Worm (Caenorhabditis elegans) whole organism, L2 larva: ENCODE measurements around the gene lect-2.
A peak's percentile ranks its signal among the peaks of the same experiment; 100 is the strongest.
"Not testable (repeated sequence)": the region's sequence is repeated elsewhere in the genome, so short reads cannot be mapped to it uniquely, and the experiment has no call there.

Experiments
- F13H6.1 ChIP-seq: sonication (generic microtip); optimal IDR thresholded peaks from 2 replicates; lab custom pipeline; 2016; ENCODE audit warnings: missing genetic modification characterization, missing compliant biosample characterization
- Y55F3AM.14 ChIP-seq: fragments of 200-800 bp; sonication (Bioruptor generic); optimal IDR thresholded peaks from 2 replicates; lab custom pipeline; 2018; ENCODE audit warnings: mild to moderate bottlenecking, missing genetic modification characterization, missing compliant biosample characterization
- alr-1 ChIP-seq: fragments of 150-350 bp; optimal IDR thresholded peaks from 2 replicates; lab custom pipeline; 2014; ENCODE audit warnings: missing biosample characterization, missing genetic modification characterization
- ama-1 ChIP-seq: fragments of 150-350 bp; optimal IDR thresholded peaks from 2 replicates; lab custom pipeline; 2018; ENCODE audit warnings: inconsistent platforms
- blmp-1 ChIP-seq: sonication (generic microtip); optimal IDR thresholded peaks from 2 replicates; lab custom pipeline; 2017; ENCODE audit warnings: missing genetic modification characterization, mild to moderate bottlenecking, missing compliant biosample characterization, antibody characterized with exemption, moderate library complexity; ENCODE audit not compliant: insufficient read depth
- crh-2 ChIP-seq: sonication (generic microtip); optimal IDR thresholded peaks from 2 replicates; lab custom pipeline; 2017; ENCODE audit warnings: missing biosample characterization, missing genetic modification characterization
- dmd-4 ChIP-seq: sonication (generic microtip); optimal IDR thresholded peaks from 2 replicates; lab custom pipeline; 2017; ENCODE audit warnings: missing biosample characterization, missing genetic modification characterization
- egl-27 ChIP-seq: sonication (generic microtip); optimal IDR thresholded peaks from 3 replicates; lab custom pipeline; 2017; ENCODE audit warnings: missing biosample characterization, missing genetic modification reagents, missing genetic modification characterization
- elt-1 ChIP-seq: fragments of 150-350 bp; optimal IDR thresholded peaks from 2 replicates; lab custom pipeline; 2014; ENCODE audit warnings: missing biosample characterization, missing genetic modification characterization
- elt-3 ChIP-seq: sonication (generic microtip); optimal IDR thresholded peaks from 2 replicates; lab custom pipeline; 2017; ENCODE audit warnings: missing biosample characterization, missing genetic modification characterization
- fos-1 ChIP-seq: fragments of 150-350 bp; optimal IDR thresholded peaks from 2 replicates; lab custom pipeline; 2014; ENCODE audit warnings: missing biosample characterization, missing genetic modification characterization
- gmeb-1 ChIP-seq: fragments of 150-350 bp; optimal IDR thresholded peaks from 2 replicates; lab custom pipeline; 2014; ENCODE audit warnings: missing biosample characterization, missing genetic modification characterization
- lin-13 ChIP-seq: fragments of 150-350 bp; optimal IDR thresholded peaks from 2 replicates; lab custom pipeline; 2014; ENCODE audit warnings: missing biosample characterization, missing genetic modification reagents, missing genetic modification characterization
- lsy-2 ChIP-seq, 2 experiments: fragments of 150-350 bp in 1 of 2; sonication (generic microtip) in 1 of 2; optimal IDR thresholded peaks; 2 replicates each; lab custom pipeline; 2014 to 2017; ENCODE audit warnings: missing biosample characterization in 2 of 2, missing genetic modification characterization in 2 of 2
- mbf-1 ChIP-seq: sonication (generic microtip); optimal IDR thresholded peaks from 2 replicates; lab custom pipeline; 2017; ENCODE audit warnings: missing biosample characterization, missing genetic modification characterization
- nhr-11 ChIP-seq: fragments of 150-350 bp; optimal IDR thresholded peaks from 2 replicates; lab custom pipeline; 2014; ENCODE audit warnings: missing biosample characterization, missing genetic modification characterization
- nhr-23 ChIP-seq: fragments of 150-350 bp; optimal IDR thresholded peaks from 2 replicates; lab custom pipeline; 2014; ENCODE audit warnings: missing biosample characterization, missing genetic modification reagents, missing genetic modification characterization
- nhr-25 ChIP-seq: fragments of 150-350 bp; sonication (generic microtip); optimal IDR thresholded peaks from 3 replicates; lab custom pipeline; 2014; ENCODE audit warnings: missing biosample characterization, missing genetic modification characterization
- nhr-6 ChIP-seq: fragments of 150-350 bp; optimal IDR thresholded peaks from 2 replicates; lab custom pipeline; 2014; ENCODE audit warnings: missing biosample characterization, missing genetic modification characterization
- nhr-77 ChIP-seq: fragments of 150-350 bp; optimal IDR thresholded peaks from 2 replicates; lab custom pipeline; 2014; ENCODE audit warnings: missing biosample characterization, missing genetic modification characterization
- peb-1 ChIP-seq: fragments of 150-350 bp; optimal IDR thresholded peaks from 2 replicates; lab custom pipeline; 2014; ENCODE audit warnings: missing biosample characterization, missing genetic modification characterization
- sem-4 ChIP-seq: fragments of 150-350 bp; optimal IDR thresholded peaks from 2 replicates; lab custom pipeline; 2014; ENCODE audit warnings: missing biosample characterization, missing genetic modification reagents, missing genetic modification characterization
- skn-1 ChIP-seq: sonication (generic microtip); optimal IDR thresholded peaks from 2 replicates; lab custom pipeline; 2017; ENCODE audit warnings: missing biosample characterization, missing genetic modification characterization
- sma-9 ChIP-seq, 2 experiments: fragments of 150-350 bp in 1 of 2; sonication (generic microtip) in 1 of 2; optimal IDR thresholded peaks; 2 replicates each; lab custom pipeline; 2014 to 2016; ENCODE audit warnings: missing genetic modification characterization in 2 of 2, mild to moderate bottlenecking in 1 of 2, missing biosample characterization in 1 of 2, missing compliant biosample characterization in 1 of 2, missing genetic modification reagents in 1 of 2, moderate library complexity in 1 of 2
- snpc-4 ChIP-seq: fragments of 150-350 bp; optimal IDR thresholded peaks from 2 replicates; lab custom pipeline; 2014; ENCODE audit warnings: missing biosample characterization, missing genetic modification characterization
- unc-39 ChIP-seq: fragments of 150-350 bp; optimal IDR thresholded peaks from 2 replicates; lab custom pipeline; 2014; ENCODE audit warnings: missing biosample characterization, missing genetic modification characterization
- unc-55 ChIP-seq: fragments of 150-350 bp; sonication (generic microtip); optimal IDR thresholded peaks from 3 replicates; lab custom pipeline; 2014; ENCODE audit warnings: missing biosample characterization, missing genetic modification reagents, missing genetic modification characterization
- unc-62 ChIP-seq: fragments of 150-350 bp; optimal IDR thresholded peaks from 2 replicates; lab custom pipeline; 2014; ENCODE audit warnings: missing biosample characterization, missing genetic modification reagents, missing genetic modification characterization
- zag-1 ChIP-seq: fragments of 150-350 bp; optimal IDR thresholded peaks from 2 replicates; lab custom pipeline; 2014; ENCODE audit warnings: missing biosample characterization, missing genetic modification characterization
- ztf-1 ChIP-seq: fragments of 200-800 bp; sonication (Bioruptor generic); conservative IDR thresholded peaks from 2 replicates; pipeline ENCODE4 v1.3.6; 2022; ENCODE audit warnings: missing genetic modification characterization, missing compliant biosample characterization
- ztf-11 ChIP-seq: sonication (generic microtip); optimal IDR thresholded peaks from 2 replicates; lab custom pipeline; 2017; ENCODE audit warnings: missing biosample characterization, missing genetic modification characterization

lect-2 gene

DNA sequence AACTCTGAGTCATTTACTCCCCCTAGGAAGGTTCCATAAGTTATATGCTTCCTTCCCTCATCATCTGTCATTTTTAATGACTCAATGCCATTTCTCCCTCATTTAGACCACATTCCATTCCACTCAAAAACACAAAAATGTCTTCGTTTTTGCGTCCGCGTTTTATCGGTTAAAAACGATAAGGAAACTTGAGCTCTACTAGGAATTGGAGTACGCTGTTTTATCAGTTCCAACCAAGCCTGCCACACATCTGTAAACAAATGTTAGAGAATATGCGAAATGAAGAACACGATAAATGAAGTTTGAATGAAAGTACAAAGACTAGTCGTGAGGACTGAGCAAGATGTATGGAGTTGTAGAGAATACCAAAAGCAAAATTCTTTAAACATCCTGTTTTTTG, 42.1 kb upstream of the lect-2 start (continued):
- TF ChIP-seq nhr-6 (tag; lab: Kevin White, UChicago): no peak
- TF ChIP-seq unc-39 (tag; lab: Kevin White, UChicago): no peak
- no peak for TF ChIP-seq lin-13 (GFP tag; lab: Kevin White, UChicago)
- no peak for TF ChIP-seq dmd-4 (tag; lab: Kevin White, UChicago)

DNA sequence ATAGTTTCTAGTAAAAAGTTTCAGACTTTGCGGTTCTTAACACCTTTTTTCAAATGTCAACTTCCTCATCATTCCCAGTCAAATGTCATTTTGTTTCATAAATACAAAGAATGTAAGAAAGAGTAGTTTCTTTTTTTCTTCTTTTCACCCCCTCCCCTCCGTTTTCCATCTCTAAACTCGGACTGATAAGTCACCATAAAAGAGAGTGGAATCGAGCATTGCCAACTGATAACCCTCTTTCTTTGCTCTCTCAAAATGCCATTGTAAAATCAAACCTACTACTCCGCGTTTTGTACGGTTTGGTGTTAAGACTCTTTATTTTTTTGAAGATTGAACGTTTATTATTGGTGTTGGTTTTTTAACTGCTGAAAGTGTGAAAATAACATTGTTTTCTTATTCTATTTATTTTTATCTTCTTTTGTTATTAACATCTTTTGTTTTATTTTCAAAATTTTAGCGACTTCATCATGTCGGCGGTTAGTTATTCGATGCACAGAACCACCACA, 40.7 kb upstream of the lect-2 start, which contains the start of gene ifb-2:
TSS of gene ifb-2 (plus strand) at position 456 of the 506 bp plus-strand sequence.
- peak; percentile 81 for TF ChIP-seq fos-1
- TF ChIP-seq Y55F3AM.14: no peak
- peak; percentile 36 for TF ChIP-seq crh-2
- no peak for TF ChIP-seq ztf-11 (tag; lab: Kevin White, UChicago)
- TF ChIP-seq sem-4 (tag; lab: Kevin White, UChicago): no peak

DNA sequence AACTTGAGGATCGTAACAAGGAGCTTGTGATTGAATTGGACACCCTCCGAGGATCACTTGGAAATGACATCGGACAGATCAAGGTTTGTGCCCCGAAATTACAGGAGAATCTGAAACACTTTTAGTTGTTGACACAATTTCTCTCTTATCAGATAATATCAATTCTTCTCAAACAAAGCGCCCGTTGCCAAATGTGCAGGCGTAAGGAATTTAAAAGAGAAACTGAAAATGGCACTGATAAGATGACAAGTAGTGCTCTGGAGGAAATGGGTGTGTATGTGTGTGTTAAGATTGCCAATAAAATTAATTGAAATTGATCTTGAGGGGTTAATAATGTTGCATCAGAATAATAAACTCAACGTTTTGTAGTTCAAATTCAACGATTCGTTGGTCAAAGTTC, 39.2 kb upstream of the lect-2 start:
- peak; percentile 16 for TF ChIP-seq sma-9 (GFP tag; optimal IDR thresholded peaks at IDR 0.05; lab: Kevin White, UChicago)
- TF ChIP-seq sma-9 (tag; optimal IDR thresholded peaks at IDR 0.05; lab: Kevin White, UChicago): no peak
- TF ChIP-seq mbf-1 (tag; lab: Kevin White, UChicago): no peak
- TF ChIP-seq gmeb-1: no peak
- TF ChIP-seq crh-2: peak; percentile 10
- TF ChIP-seq blmp-1 (tag; lab: Kevin White, UChicago): no peak
- no peak for TF ChIP-seq ztf-1 (GFP tag; lab: Robert Waterston, UW)
- no peak for TF ChIP-seq unc-55 (GFP tag; lab: Kevin White, UChicago)
- peak; percentile 76 for TF ChIP-seq fos-1

DNA sequence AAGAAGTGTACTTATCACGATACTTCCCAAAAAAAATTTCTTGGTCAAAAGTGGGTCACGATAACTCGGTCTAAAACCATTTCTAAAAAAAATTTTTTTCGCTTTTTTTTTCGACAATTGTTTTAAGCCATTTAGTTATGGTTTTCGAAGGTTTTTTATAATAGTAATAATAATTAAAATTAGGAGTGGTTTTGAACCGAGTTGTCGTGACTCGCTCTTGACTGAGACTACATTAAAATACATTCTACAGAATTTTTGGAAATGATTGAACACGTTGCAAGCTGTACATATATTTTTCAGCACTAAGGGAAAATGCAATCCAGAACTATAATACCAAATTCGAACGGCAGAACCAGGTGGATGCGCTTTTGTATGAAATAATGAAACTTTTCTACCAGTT, 36.4 kb upstream of the lect-2 start, which contains the start of gene F10C1.8:
TSS of gene F10C1.8 (plus strand) at position 301 of the 400 bp plus-strand sequence.
- TF ChIP-seq ztf-1 (GFP tag; lab: Robert Waterston, UW) (no peak), nhr-25 (tag; lab: Kevin White, UChicago) (no peak), sem-4 (tag; lab: Kevin White, UChicago) (no peak), elt-3 (tag; lab: Kevin White, UChicago) (no peak), sma-9 (GFP tag; optimal IDR thresholded peaks at IDR 0.05; lab: Kevin White, UChicago) (no peak), sma-9 (tag; optimal IDR thresholded peaks at IDR 0.05; lab: Kevin White, UChicago) (no peak), snpc-4 (tag; lab: Kevin White, UChicago) (no peak), nhr-11 (tag; lab: Kevin White, UChicago) (no peak), egl-27 (tag; lab: Kevin White, UChicago) (no peak), nhr-6 (tag; lab: Kevin White, UChicago) (no peak), elt-1 (tag; lab: Kevin White, UChicago) (no peak), lin-13 (GFP tag; lab: Kevin White, UChicago) (no peak), nhr-23 (no peak), zag-1 (tag; lab: Kevin White, UChicago) (no peak), skn-1 (tag; lab: Kevin White, UChicago) (no peak), peb-1 (tag; lab: Kevin White, UChicago) (no peak), F13H6.1 (no peak), dmd-4 (tag; lab: Kevin White, UChicago) (no peak), blmp-1 (tag; lab: Kevin White, UChicago) (no peak)

DNA sequence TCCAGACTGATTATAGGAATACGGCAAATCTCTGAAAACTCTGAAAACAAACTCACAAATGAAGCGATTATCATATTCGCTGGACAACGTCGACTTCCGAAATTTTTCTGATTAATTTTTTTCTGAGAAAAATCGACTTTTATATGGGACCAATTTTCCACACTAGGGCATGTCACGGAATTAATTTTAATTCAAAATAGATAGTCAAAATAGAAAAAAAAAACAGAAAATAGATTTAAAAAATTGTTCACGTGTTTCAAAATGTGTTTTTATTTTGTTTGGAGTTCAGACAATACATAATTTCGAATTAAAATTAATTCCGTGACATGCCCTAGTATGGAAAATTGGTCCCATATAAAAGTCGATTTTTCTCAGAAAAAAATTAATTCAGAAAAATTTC, 32.9 kb upstream of the lect-2 start, which contains the start of the genes F10C1.3 and F10C1.23:
TSS of gene F10C1.3 (minus strand) at position 101 of the 400 bp plus-strand sequence.
TSS of gene F10C1.23 (plus strand) at position 385 of the 400 bp plus-strand sequence.
- TF ChIP-seq lsy-2 (tag; optimal IDR thresholded peaks at IDR 0.05; lab: Kevin White, UChicago); gmeb-1; nhr-77: not testable (repeated sequence)

DNA sequence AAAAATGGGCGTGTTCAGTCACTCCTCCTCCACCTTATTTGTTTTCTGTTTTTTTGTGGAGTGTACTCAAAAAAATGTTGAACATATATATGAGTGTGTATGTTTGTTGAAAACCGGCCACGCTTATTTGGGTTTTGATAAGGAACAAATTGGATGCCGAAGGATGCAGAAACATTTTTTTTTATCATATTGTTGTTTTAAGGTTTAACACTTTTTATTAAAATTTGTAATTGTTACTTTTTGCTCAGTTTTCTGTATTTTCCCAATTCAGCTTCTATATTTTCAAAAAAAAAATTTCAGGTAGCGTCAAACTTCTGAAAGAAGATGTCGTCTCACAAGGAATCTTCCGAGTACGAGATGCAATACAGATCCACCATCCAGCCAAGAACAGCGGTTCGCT, 25.2 kb upstream of the lect-2 start, which contains the start of gene ifb-1:
TSS of gene ifb-1 (plus strand) at position 301 of the 400 bp plus-strand sequence.
- TF ChIP-seq alr-1 (tag; lab: Kevin White, UChicago): no peak
- TF ChIP-seq sem-4 (tag; lab: Kevin White, UChicago): no peak
- TF ChIP-seq nhr-11 (tag; lab: Kevin White, UChicago): no peak
- no peak for TF ChIP-seq peb-1 (tag; lab: Kevin White, UChicago)
- TF ChIP-seq Y55F3AM.14: no peak
- TF ChIP-seq ama-1 (lab: Kevin White, UChicago): no peak
- TF ChIP-seq lin-13 (GFP tag; lab: Kevin White, UChicago): no peak
- no peak for TF ChIP-seq sma-9 (GFP tag; optimal IDR thresholded peaks at IDR 0.05; lab: Kevin White, UChicago)
- TF ChIP-seq sma-9 (tag; optimal IDR thresholded peaks at IDR 0.05; lab: Kevin White, UChicago): no peak
- no peak for TF ChIP-seq unc-62
